Worm (Caenorhabditis elegans) whole organism, L3 larva: ENCODE data around the gene popl-5.
A peak's percentile ranks its signal among the peaks of the same experiment; 100 is the strongest.

Experiments
- ZK546.5 ChIP-seq: sonication (generic microtip); optimal IDR thresholded peaks from 2 replicates; lab custom pipeline; 2017; ENCODE audit warnings: missing biosample characterization, missing genetic modification characterization
- ama-1 ChIP-seq: fragments of 150-350 bp; optimal IDR thresholded peaks from 2 replicates; lab custom pipeline; 2018
- ceh-28 ChIP-seq: fragments of 150-350 bp; optimal IDR thresholded peaks from 2 replicates; lab custom pipeline; 2014; ENCODE audit warnings: missing biosample characterization, missing genetic modification reagents, missing genetic modification characterization
- ceh-82 ChIP-seq: fragments of 150-350 bp; optimal IDR thresholded peaks from 2 replicates; lab custom pipeline; 2014; ENCODE audit warnings: missing biosample characterization, missing genetic modification characterization
- ceh-9 ChIP-seq: sonication (generic microtip); optimal IDR thresholded peaks from 2 replicates; lab custom pipeline; 2018; ENCODE audit warnings: missing biosample characterization, missing genetic modification characterization
- egl-27 ChIP-seq: sonication (generic microtip); optimal IDR thresholded peaks from 4 replicates; lab custom pipeline; 2017; ENCODE audit warnings: missing biosample characterization, missing genetic modification reagents, missing genetic modification characterization
- egl-5 ChIP-seq: fragments of 150-350 bp; optimal IDR thresholded peaks from 2 replicates; lab custom pipeline; 2017; ENCODE audit warnings: missing biosample characterization, missing genetic modification reagents, missing genetic modification characterization, inconsistent platforms
- eor-1 ChIP-seq, 2 experiments: fragments of 150-350 bp; optimal IDR thresholded peaks; 2 replicates each; lab custom pipeline; 2014 to 2018; ENCODE audit warnings: missing biosample characterization in 2 of 2, missing genetic modification characterization in 2 of 2
- fkh-10 ChIP-seq: sonication (generic microtip); optimal IDR thresholded peaks from 2 replicates; lab custom pipeline; 2017; ENCODE audit warnings: missing biosample characterization, missing genetic modification reagents, missing genetic modification characterization
- fkh-2 ChIP-seq: fragments of 150-350 bp; optimal IDR thresholded peaks from 2 replicates; lab custom pipeline; 2014; ENCODE audit warnings: missing biosample characterization, missing genetic modification reagents, missing genetic modification characterization
- fos-1 ChIP-seq: fragments of 150-350 bp; optimal IDR thresholded peaks from 2 replicates; lab custom pipeline; 2014; ENCODE audit warnings: missing biosample characterization, missing genetic modification characterization
- lin-15B ChIP-seq: fragments of 150-350 bp; optimal IDR thresholded peaks from 2 replicates; lab custom pipeline; 2014; ENCODE audit warnings: missing biosample characterization, missing genetic modification characterization
- lin-39 ChIP-seq: fragments of 150-350 bp; optimal IDR thresholded peaks from 2 replicates; lab custom pipeline; 2018; ENCODE audit warnings: missing biosample characterization, missing genetic modification reagents, missing genetic modification characterization
- mml-1 ChIP-seq: fragments of 150-350 bp; sonication (generic microtip); optimal IDR thresholded peaks from 3 replicates; lab custom pipeline; 2014; ENCODE audit warnings: missing biosample characterization, missing genetic modification characterization
- nfya-1 ChIP-seq: sonication (generic microtip); optimal IDR thresholded peaks from 2 replicates; lab custom pipeline; 2017; ENCODE audit warnings: missing genetic modification characterization, mild to moderate bottlenecking, missing compliant biosample characterization, antibody characterized with exemption, moderate library complexity; ENCODE audit not compliant: insufficient read depth
- nhr-11 ChIP-seq: fragments of 150-350 bp; optimal IDR thresholded peaks from 2 replicates; lab custom pipeline; 2014; ENCODE audit warnings: missing biosample characterization, missing genetic modification characterization
- nhr-12 ChIP-seq: fragments of 150-350 bp; optimal IDR thresholded peaks from 2 replicates; lab custom pipeline; 2014; ENCODE audit warnings: missing biosample characterization, missing genetic modification characterization
- nhr-23 ChIP-seq: fragments of 150-350 bp; optimal IDR thresholded peaks from 2 replicates; lab custom pipeline; 2014; ENCODE audit warnings: missing biosample characterization, missing genetic modification reagents, missing genetic modification characterization
- nhr-237 ChIP-seq: fragments of 150-350 bp; optimal IDR thresholded peaks from 2 replicates; lab custom pipeline; 2014; ENCODE audit warnings: missing biosample characterization, missing genetic modification characterization
- nhr-25 ChIP-seq: sonication (generic microtip); optimal IDR thresholded peaks from 2 replicates; lab custom pipeline; 2017; ENCODE audit warnings: missing biosample characterization, missing genetic modification characterization
- nhr-76 ChIP-seq: fragments of 150-350 bp; sonication (generic microtip); optimal IDR thresholded peaks from 5 replicates; lab custom pipeline; 2014; ENCODE audit warnings: missing biosample characterization, missing genetic modification characterization
- nhr-77 ChIP-seq: fragments of 150-350 bp; optimal IDR thresholded peaks from 2 replicates; lab custom pipeline; 2014; ENCODE audit warnings: missing biosample characterization, missing genetic modification characterization
- pha-4 ChIP-seq: fragments of 150-350 bp; optimal IDR thresholded peaks from 2 replicates; lab custom pipeline; 2014; ENCODE audit warnings: missing biosample characterization, missing genetic modification reagents, missing genetic modification characterization
- pqm-1 ChIP-seq: fragments of 150-350 bp; optimal IDR thresholded peaks from 2 replicates; lab custom pipeline; 2017; ENCODE audit warnings: missing biosample characterization, missing genetic modification characterization, inconsistent platforms
- sea-2 ChIP-seq: fragments of 150-350 bp; sonication (generic microtip); optimal IDR thresholded peaks from 4 replicates; lab custom pipeline; 2014; ENCODE audit warnings: missing biosample characterization, missing genetic modification reagents, missing genetic modification characterization
- skn-1 ChIP-seq: fragments of 150-350 bp; optimal IDR thresholded peaks from 2 replicates; lab custom pipeline; 2014; ENCODE audit warnings: missing biosample characterization, missing genetic modification characterization
- tbx-2 ChIP-seq: sonication (generic microtip); optimal IDR thresholded peaks from 2 replicates; lab custom pipeline; 2016; ENCODE audit warnings: mild to moderate bottlenecking, missing genetic modification characterization, missing compliant biosample characterization
- unc-39 ChIP-seq: sonication (generic microtip); optimal IDR thresholded peaks from 4 replicates; lab custom pipeline; 2017; ENCODE audit warnings: missing biosample characterization, missing genetic modification characterization
- unc-62 ChIP-seq: fragments of 150-350 bp; sonication (generic microtip); optimal IDR thresholded peaks from 4 replicates; lab custom pipeline; 2014; ENCODE audit warnings: missing biosample characterization, missing genetic modification reagents, missing genetic modification characterization
- ztf-11 ChIP-seq: fragments of 150-350 bp; optimal IDR thresholded peaks from 2 replicates; lab custom pipeline; 2014; ENCODE audit warnings: missing biosample characterization, missing genetic modification characterization

popl-5 gene

ce11 chrIII:11524073-11524472 lies 36.9 kb upstream of the popl-5 start:
- no peak for TF ChIP-seq pqm-1 (tag; lab: Kevin White, UChicago)
- TF ChIP-seq pha-4 (tag; lab: Kevin White, UChicago) = no peak
- TF ChIP-seq ztf-11 (tag; lab: Kevin White, UChicago) = no peak
- TF ChIP-seq ZK546.5 (tag; lab: Kevin White, UChicago) = no peak
- TF ChIP-seq nhr-11 (tag; lab: Kevin White, UChicago) = no peak
- no peak for TF ChIP-seq nhr-237 (tag; lab: Kevin White, UChicago)
- no peak for TF ChIP-seq nhr-23
- no peak for TF ChIP-seq fkh-10 (GFP tag; lab: Kevin White, UChicago)
- TF ChIP-seq nhr-25 (tag; lab: Kevin White, UChicago) = no peak
- no peak for TF ChIP-seq sea-2 (GFP tag; lab: Kevin White, UChicago)
- TF ChIP-seq tbx-2 (tag; lab: Kevin White, UChicago) = no peak

- TF ChIP-seq fkh-10 (GFP tag; lab: Kevin White, UChicago) = no peak
These were observed 36.4 kb upstream of the popl-5 start, which contains the start of the genes Y66D12A.16 and such-1 for ce11 chrIII:11523504-11524025. TSS of gene Y66D12A.16 (plus strand) at chrIII:11523554. TSS of gene such-1 (minus strand) at chrIII:11523759.

- TF ChIP-seq unc-62 (GFP tag; lab: Kevin White, UChicago) (no peak), skn-1 (tag; lab: Kevin White, UChicago) (no peak)
These were observed 23.7 kb upstream of the popl-5 start for ce11 chrIII:11510826-11511225.

ce11 chrIII:11510120-11510519 lies 23.0 kb upstream of the popl-5 start:
- TF ChIP-seq fos-1 (tag; lab: Kevin White, UChicago) (no peak), nhr-76 (tag; lab: Kevin White, UChicago) (no peak), nhr-77 (no peak), fkh-10 (GFP tag; lab: Kevin White, UChicago) (no peak), eor-1 (tag; optimal IDR thresholded peaks at IDR 0.05; lab: Kevin White, UChicago) (no peak)

ce11 chrIII:11508816-11509215 lies 21.7 kb upstream of the popl-5 start, which contains the start of gene Y66D12A.19:
TSS of gene Y66D12A.19 (plus strand) at chrIII:11509081.
- TF ChIP-seq egl-5 (tag; lab: Kevin White, UChicago) (no peak), egl-27 (tag; lab: Kevin White, UChicago) (no peak), skn-1 (tag; lab: Kevin White, UChicago) (no peak), nhr-76 (tag; lab: Kevin White, UChicago) (no peak), lin-39 (no peak), ama-1 (no peak), ceh-9 (tag; lab: Kevin White, UChicago) (no peak)
- TF ChIP-seq, all 47 proteins: peak for 0

- TF ChIP-seq ceh-9 (tag; lab: Kevin White, UChicago) = no peak
- TF ChIP-seq ZK546.5 (tag; lab: Kevin White, UChicago) = no peak
- no peak for TF ChIP-seq ceh-82 (tag; lab: Kevin White, UChicago)
- TF ChIP-seq unc-39 (tag; lab: Kevin White, UChicago) = no peak
- no peak for TF ChIP-seq mml-1 (tag; lab: Kevin White, UChicago)
- TF ChIP-seq skn-1 (tag; lab: Kevin White, UChicago) = no peak
- no peak for TF ChIP-seq ceh-28 (tag; lab: Kevin White, UChicago)
- no peak for TF ChIP-seq unc-62 (GFP tag; lab: Kevin White, UChicago)
- TF ChIP-seq nhr-12 (tag; lab: Kevin White, UChicago) = no peak
- TF ChIP-seq nhr-237 (tag; lab: Kevin White, UChicago) = no peak
- no peak for TF ChIP-seq fkh-2
- TF ChIP-seq nhr-11 (tag; lab: Kevin White, UChicago) = no peak
- no peak for TF ChIP-seq lin-15B (tag; lab: Kevin White, UChicago)
These were observed 18.5 kb upstream of the popl-5 start for ce11 chrIII:11505621-11506020.

ce11 chrIII:11505213-11505612 lies 18.1 kb upstream of the popl-5 start, which contains the start of the genes Y66D12A.21 and spe-6:
TSS of gene Y66D12A.21 (minus strand) at chrIII:11505302.
TSS of gene spe-6 (plus strand) at chrIII:11505488.
- TF ChIP-seq lin-15B (tag; lab: Kevin White, UChicago) (peak; percentile 59), pha-4 (tag; lab: Kevin White, UChicago) (peak; percentile 45), nfya-1 (tag; lab: Kevin White, UChicago) (peak; percentile 54), unc-62 (GFP tag; lab: Kevin White, UChicago) (no peak), nhr-11 (tag; lab: Kevin White, UChicago) (no peak)
